Worm (Caenorhabditis elegans) whole organism, young adult: ENCODE data around the gene old-1.

Source experiments
- F22D6.2 ChIP-seq: sonication (generic microtip); optimal IDR thresholded peaks from 2 replicates; lab custom pipeline; 2016; ENCODE audit warnings: mild to moderate bottlenecking, missing genetic modification characterization, missing compliant biosample characterization
- F49E8.2 ChIP-seq: sonication (generic microtip); optimal IDR thresholded peaks from 3 replicates; lab custom pipeline; 2017; ENCODE audit warnings: missing genetic modification characterization, mild to moderate bottlenecking, missing compliant biosample characterization, antibody characterized with exemption, moderate library complexity; ENCODE audit not compliant: insufficient read depth
- ama-1 ChIP-seq, 3 experiments: fragments of 150-350 bp in 1 of 3; sonication (generic microtip) in 2 of 3; optimal IDR thresholded peaks; 2 replicates each; lab custom pipeline; 2014 to 2018; ENCODE audit warnings: missing biosample characterization in 2 of 3, missing genetic modification characterization in 2 of 3, missing genetic modification reagents in 2 of 3
- efl-1 ChIP-seq: fragments of 150-350 bp; optimal IDR thresholded peaks from 2 replicates; lab custom pipeline; 2014; ENCODE audit warnings: missing biosample characterization, missing genetic modification reagents, missing genetic modification characterization
- gei-17 ChIP-seq: fragments of 200-800 bp; sonication (Bioruptor generic); optimal IDR thresholded peaks from 2 replicates; lab custom pipeline; 2018; ENCODE audit warnings: mild to moderate bottlenecking, missing genetic modification characterization, missing compliant biosample characterization
- hrde-1 ChIP-seq: sonication (generic microtip); optimal IDR thresholded peaks from 2 replicates; lab custom pipeline; 2016; ENCODE audit warnings: missing genetic modification characterization, mild to moderate bottlenecking, missing compliant biosample characterization, moderate library complexity, missing genotype, missing genetic modification reagents, borderline replicate concordance
- lin-40 ChIP-seq: sonication (generic microtip); optimal IDR thresholded peaks from 2 replicates; lab custom pipeline; 2016; ENCODE audit warnings: missing genetic modification characterization, mild to moderate bottlenecking, missing compliant biosample characterization, missing genotype, missing genetic modification reagents
- madf-3 ChIP-seq: fragments of 200-800 bp; sonication (Bioruptor generic); IDR thresholded peaks from 2 replicates; pipeline ENCODE4 v1.3.6; 2022; ENCODE audit warnings: missing genetic modification reagents, missing genetic modification characterization, missing compliant biosample characterization
- mcd-1 ChIP-seq: fragments of 200-800 bp; sonication (Bioruptor generic); IDR thresholded peaks from 2 replicates; pipeline ENCODE4 v1.3.6; 2022; ENCODE audit warnings: missing genetic modification reagents, missing genetic modification characterization, missing compliant biosample characterization
- rpc-1 ChIP-seq, 2 experiments: fragments of 150-350 bp in 1 of 2; sonication (generic microtip) in 1 of 2; optimal IDR thresholded peaks; 2 replicates each; lab custom pipeline; 2014 to 2018; ENCODE audit warnings: missing biosample characterization in 1 of 2, missing genetic modification characterization in 1 of 2, missing genetic modification reagents in 1 of 2, missing genotype in 1 of 2
- snpc-3.4 ChIP-seq: sonication (generic microtip); optimal IDR thresholded peaks from 2 replicates; lab custom pipeline; 2017; ENCODE audit warnings: missing genetic modification characterization, mild to moderate bottlenecking, missing compliant biosample characterization, antibody characterized with exemption, moderate library complexity, missing genotype, missing genetic modification reagents

DNA sequence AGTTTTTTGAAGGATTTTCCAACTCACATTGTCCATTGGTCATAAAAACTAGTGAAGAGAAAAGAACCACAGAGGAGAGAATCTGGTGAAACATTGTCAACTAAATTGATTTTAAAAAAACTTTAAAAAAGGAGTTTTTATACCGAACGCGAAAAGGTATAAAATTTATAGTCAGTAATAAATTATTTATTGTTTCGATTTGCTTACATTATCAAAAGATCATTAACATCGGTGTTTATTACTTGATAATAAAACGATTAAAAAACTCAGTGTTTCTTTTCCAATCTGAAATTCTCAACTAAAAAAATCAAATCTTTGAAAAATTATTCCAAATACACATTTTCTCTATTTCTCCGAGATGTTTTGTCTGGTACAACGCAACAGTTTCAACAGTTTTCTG is 47.6 kb upstream of the old-1 start, which contains the start of gene F26C11.4:
- TF ChIP-seq rpc-1 (optimal IDR thresholded peaks at IDR 0.05; lab: Kevin White, UChicago) (no peak), rpc-1 (tag; optimal IDR thresholded peaks at IDR 0.05; lab: Kevin White, UChicago) (no peak), F49E8.2 (tag; lab: Kevin White, UChicago) (no peak), hrde-1 (tag; lab: Kevin White, UChicago) (no peak), mcd-1 (GFP tag; lab: Robert Waterston, UW) (no peak), F22D6.2 (tag; lab: Kevin White, UChicago) (no peak), ama-1 (optimal IDR thresholded peaks at IDR 0.05; lab: Kevin White, UChicago) (no peak), ama-1 (GFP tag; optimal IDR thresholded peaks at IDR 0.05; lab: Kevin White, UChicago) (no peak), lin-40 (tag; lab: Kevin White, UChicago) (no peak), efl-1 (no peak), gei-17 (GFP tag; lab: Kevin White, UChicago) (no peak), snpc-3.4 (tag; lab: Kevin White, UChicago) (no peak), madf-3 (GFP tag; lab: Robert Waterston, UW) (no peak)
